Worm (Caenorhabditis elegans): Measurements from ENCODE around the gene F58H1.5.

The F58H1.5 gene

DNA sequence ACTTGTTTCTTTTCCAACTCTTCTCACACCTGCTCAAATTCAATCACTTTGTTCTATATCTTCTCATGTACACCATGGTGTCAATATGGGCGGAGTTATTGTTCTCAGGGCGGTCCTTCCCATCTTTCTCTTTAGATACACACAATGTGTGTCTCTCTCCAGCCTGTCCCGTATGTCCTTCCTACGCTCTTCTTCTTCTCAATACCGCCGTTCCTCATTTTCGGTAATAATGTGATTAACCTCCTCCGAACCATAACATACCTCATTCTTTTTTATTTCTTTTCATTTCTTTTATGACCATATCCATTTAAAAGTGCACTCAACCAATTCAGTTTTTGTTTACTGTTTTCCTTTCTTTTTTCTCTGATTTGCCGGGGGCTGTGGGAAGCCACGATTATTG, 2.6 kb upstream of the F58H1.5 start:
- peak; percentile 17 for TF ChIP-seq ama-1 (optimal IDR thresholded peaks at IDR 0.05)
- no peak for TF ChIP-seq sdc-2 (tag; optimal IDR thresholded peaks at IDR 0.05)
- peak; percentile 69 for TF ChIP-seq unc-42 (tag; optimal IDR thresholded peaks at IDR 0.05)
- TF ChIP-seq ceh-31 (tag; optimal IDR thresholded peaks at IDR 0.05): peak; percentile 2

DNA sequence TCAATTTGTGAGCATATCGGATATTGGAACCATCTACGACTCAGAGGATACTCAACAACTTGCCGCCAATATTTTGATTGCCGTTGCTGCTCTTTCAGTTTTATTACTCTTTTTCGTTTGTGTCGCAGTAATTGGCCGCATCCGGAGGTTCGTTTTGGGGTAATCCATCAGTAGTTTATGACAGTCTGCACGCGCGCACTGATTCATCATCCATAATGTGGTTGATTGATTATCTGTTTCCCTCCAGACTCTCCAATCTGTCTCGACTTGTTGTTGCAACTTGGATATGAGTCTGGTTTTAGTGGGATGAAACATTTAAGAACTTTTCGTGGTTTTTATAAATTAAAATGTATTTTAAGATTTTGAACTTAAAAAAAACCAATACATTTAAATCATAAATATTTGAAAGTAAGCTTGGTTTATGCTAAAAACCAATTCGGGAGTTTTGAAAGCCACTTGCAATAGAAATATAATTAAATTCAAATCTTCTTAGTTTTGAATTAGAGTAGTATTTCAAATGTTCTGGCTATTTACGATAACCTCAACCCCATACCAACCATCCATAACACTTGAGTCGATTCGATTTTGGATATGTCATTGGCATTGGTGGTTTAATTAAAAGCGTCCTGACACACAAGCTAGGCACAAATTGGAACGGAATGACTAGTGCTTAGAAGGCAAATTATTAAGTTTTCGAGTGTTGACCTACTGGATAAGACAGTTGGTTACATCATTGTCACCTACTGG, 2.1 kb downstream of the F58H1.5 start:
- peak; percentile 68 for TF ChIP-seq unc-55 (GFP tag; optimal IDR thresholded peaks at IDR 0.05)
- TF ChIP-seq syd-9 (tag; optimal IDR thresholded peaks at IDR 0.05): no peak
- TF ChIP-seq ztf-16 (tag; optimal IDR thresholded peaks at IDR 0.05): no peak

DNA sequence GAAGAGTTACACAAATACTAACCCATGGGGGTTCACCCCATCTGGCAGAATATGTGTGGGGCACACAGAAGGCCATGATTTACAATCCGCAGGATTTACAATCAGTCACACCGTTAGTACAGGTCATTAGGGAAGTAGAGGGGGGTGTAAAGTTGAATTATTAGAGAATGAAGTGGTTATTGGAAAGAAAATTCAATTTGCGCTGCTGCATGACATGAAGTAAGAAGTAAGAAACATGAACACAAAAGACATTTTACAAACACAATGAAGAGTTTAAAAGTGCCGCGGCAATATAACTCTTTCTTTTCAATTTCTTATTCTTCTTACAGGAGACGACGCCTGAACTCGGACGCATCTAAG, 2.6 kb downstream of the F58H1.5 start:
- TF ChIP-seq unc-42 (tag; optimal IDR thresholded peaks at IDR 0.05) (peak; percentile 63), K09A11.1 (tag; optimal IDR thresholded peaks at IDR 0.05; ENCODE audit: insufficient read depth) (no peak)

DNA sequence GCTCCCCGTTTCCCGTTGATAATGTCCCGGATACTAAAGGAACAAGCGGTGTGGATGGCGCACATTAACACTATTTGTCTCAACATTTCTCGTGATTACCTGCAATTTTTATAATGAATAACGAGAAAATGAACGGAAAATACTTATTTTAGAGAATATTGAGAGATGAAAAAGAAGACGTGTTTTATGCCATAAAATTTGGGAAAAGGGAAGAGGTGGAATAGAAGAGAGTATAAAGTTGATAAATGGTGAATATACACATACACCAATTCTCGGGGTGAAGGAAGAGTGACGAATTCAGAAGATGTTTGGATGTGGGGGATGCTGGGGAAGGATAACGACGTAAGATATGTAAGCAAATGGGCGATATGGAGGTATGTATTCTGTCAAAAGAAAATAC, 6.5 kb downstream of the F58H1.5 start, which contains the start of gene F58H1.7:
F58H1.7 (minus strand) TSS at position 101 of the 400 bp plus-strand sequence.
- TF ChIP-seq nhr-11 (tag; optimal IDR thresholded peaks at IDR 0.05) (no peak), K09A11.1 (tag; optimal IDR thresholded peaks at IDR 0.05; ENCODE audit: insufficient read depth) (no peak), pqm-1 (tag; optimal IDR thresholded peaks at IDR 0.05) (no peak)

DNA sequence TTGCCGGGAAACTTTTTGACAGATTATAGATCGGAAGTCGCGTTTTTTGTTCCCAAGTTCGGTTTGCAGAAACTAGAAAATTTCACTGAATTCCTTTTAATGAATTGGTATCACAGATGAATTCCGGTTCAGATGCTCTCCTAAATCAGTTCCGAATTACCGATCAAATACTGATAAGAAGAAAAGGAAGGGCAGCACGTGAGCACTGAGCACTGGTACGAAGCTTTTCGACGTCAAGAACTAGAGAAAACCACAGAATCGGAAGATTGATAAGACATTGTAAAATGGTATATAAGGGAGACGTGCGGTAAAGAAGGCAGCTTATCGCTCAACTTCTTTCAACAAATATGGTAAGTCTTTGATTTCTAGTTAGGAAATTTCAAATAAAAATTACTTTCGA, 17.0 kb downstream of the F58H1.5 start, which contains the start of gene cpr-1:
cpr-1 (plus strand) TSS at position 319 of the 400 bp plus-strand sequence.
- TF ChIP-seq C08G9.2 (tag; optimal IDR thresholded peaks at IDR 0.05) (no peak), nfya-1 (tag; optimal IDR thresholded peaks at IDR 0.05) (no peak), pqm-1 (tag; optimal IDR thresholded peaks at IDR 0.05) (no peak), tbx-2 (tag; optimal IDR thresholded peaks at IDR 0.05) (no peak), lin-11 (tag; optimal IDR thresholded peaks at IDR 0.05) (no peak), ceh-2 (tag; optimal IDR thresholded peaks at IDR 0.05) (no peak), ceh-30 (tag; optimal IDR thresholded peaks at IDR 0.05) (no peak), fax-1 (tag; optimal IDR thresholded peaks at IDR 0.05) (no peak), ceh-18 (tag; optimal IDR thresholded peaks at IDR 0.05) (no peak), zip-5 (tag; optimal IDR thresholded peaks at IDR 0.05) (no peak), tbx-7 (tag; optimal IDR thresholded peaks at IDR 0.05) (no peak), fkh-10 (GFP tag; optimal IDR thresholded peaks at IDR 0.05) (no peak)

DNA sequence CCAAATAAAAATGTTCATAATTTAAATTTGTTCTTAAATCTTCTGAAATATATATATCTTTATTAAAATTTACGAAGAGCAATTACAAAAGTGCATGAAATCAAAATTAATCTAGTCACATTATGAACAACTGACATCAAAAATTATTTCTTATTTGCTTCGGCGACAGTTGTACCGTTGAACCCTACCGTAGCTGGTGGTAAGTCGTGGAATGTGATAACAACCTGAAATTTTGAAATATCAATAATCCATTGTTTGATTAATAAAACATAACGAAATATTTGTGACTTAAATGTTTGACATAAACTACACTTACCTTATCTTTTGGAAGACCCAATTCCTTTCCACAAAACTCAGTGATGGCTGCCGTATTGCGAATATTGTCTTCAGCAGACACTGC, 18.5 kb downstream of the F58H1.5 start:
- TF ChIP-seq ceh-2 (tag; optimal IDR thresholded peaks at IDR 0.05): no peak
- no peak for TF ChIP-seq unc-3 (GFP tag; conservative IDR thresholded peaks at IDR 0.05)
- TF ChIP-seq unc-3 (tag; optimal IDR thresholded peaks at IDR 0.05): no peak
- TF ChIP-seq hlh-6 (tag; optimal IDR thresholded peaks at IDR 0.05): no peak
- TF ChIP-seq gmeb-2 (tag; optimal IDR thresholded peaks at IDR 0.05): no peak
- TF ChIP-seq zip-5 (tag; optimal IDR thresholded peaks at IDR 0.05): no peak
- TF ChIP-seq fkh-10 (GFP tag; optimal IDR thresholded peaks at IDR 0.05): no peak
- no peak for TF ChIP-seq elt-2 (tag; optimal IDR thresholded peaks at IDR 0.05)
- no peak for TF ChIP-seq dmd-4 (tag; optimal IDR thresholded peaks at IDR 0.05; ENCODE audit: borderline replicate concordance)
- no peak for TF ChIP-seq ceh-31 (tag; optimal IDR thresholded peaks at IDR 0.05)
- TF ChIP-seq npax-4 (tag; optimal IDR thresholded peaks at IDR 0.05): no peak
- TF ChIP-seq pqm-1 (tag; optimal IDR thresholded peaks at IDR 0.05): no peak
- TF ChIP-seq C08G9.2 (tag; optimal IDR thresholded peaks at IDR 0.05): no peak
- no peak for TF ChIP-seq ama-1 (optimal IDR thresholded peaks at IDR 0.05)
- no peak for TF ChIP-seq unc-86 (tag; optimal IDR thresholded peaks at IDR 0.05)
- no peak for TF ChIP-seq mec-3 (tag; optimal IDR thresholded peaks at IDR 0.05; ENCODE audit: borderline replicate concordance)
- TF ChIP-seq ceh-48 (tag; optimal IDR thresholded peaks at IDR 0.05): no peak
- TF ChIP-seq ceh-22 (tag; optimal IDR thresholded peaks at IDR 0.05): no peak
- no peak for TF ChIP-seq tbx-2 (tag; optimal IDR thresholded peaks at IDR 0.05)
- no peak for TF ChIP-seq nhr-11 (tag; optimal IDR thresholded peaks at IDR 0.05)
- no peak for TF ChIP-seq pag-3 (tag; optimal IDR thresholded peaks at IDR 0.05; ENCODE audit: borderline replicate concordance)

Data from whole organism, late embryonic.